Fruit fly (Drosophila melanogaster) whole organism, embryonic: Measurements from ENCODE around the gene CycB3.
A peak's percentile ranks its signal among the peaks of the same experiment; 100 is the strongest.

Experiments
- CG13775 ChIP-seq: fragments of 200-800 bp; sonication (Bioruptor generic); optimal IDR thresholded peaks from 3 replicates; lab custom pipeline; 2017; ENCODE audit warnings: missing biosample characterization, mild to moderate bottlenecking, missing genetic modification characterization
- CG30403 ChIP-seq: fragments of 200-800 bp; sonication (Bioruptor generic); optimal IDR thresholded peaks from 3 replicates; lab custom pipeline; 2016; ENCODE audit warnings: missing biosample characterization, missing genetic modification characterization
- Dfd ChIP-seq, 2 experiments: fragments of >200 bp; optimal IDR thresholded peaks; 2 replicates each; lab custom pipeline; 2017; ENCODE audit warnings: missing biosample characterization in 2 of 2, missing genetic modification characterization in 2 of 2
- Dll ChIP-seq: fragments of 200-800 bp; sonication (Bioruptor generic); IDR thresholded peaks from 4 replicates; pipeline ENCODE4 v1.3.6; 2022; ENCODE audit warnings: missing biosample characterization, missing genetic modification characterization; ENCODE audit not compliant: partially characterized antibody
- HmgD ChIP-seq: fragments of 200-800 bp; sonication (Bioruptor generic); optimal IDR thresholded peaks from 3 replicates; lab custom pipeline; 2016; ENCODE audit warnings: missing biosample characterization, missing genetic modification characterization
- Hr39 ChIP-seq: fragments of >200 bp; optimal IDR thresholded peaks from 2 replicates; lab custom pipeline; 2017
- Med ChIP-seq: fragments of 200-800 bp; sonication (Bioruptor generic); peaks from one replicate; lab custom pipeline; 2016; ENCODE audit warnings: missing biosample characterization, missing genetic modification characterization, mild to moderate bottlenecking, inconsistent platforms, moderate library complexity
- Spps ChIP-seq: fragments of 200-800 bp; sonication (Bioruptor generic); optimal IDR thresholded peaks from 2 replicates; lab custom pipeline; 2018; ENCODE audit warnings: missing biosample characterization, mild to moderate bottlenecking, missing genetic modification characterization
- ash1 ChIP-seq: fragments of 200-800 bp; sonication (Bioruptor generic); optimal IDR thresholded peaks from 2 replicates; lab custom pipeline; 2018; ENCODE audit warnings: missing biosample characterization, mild to moderate bottlenecking, missing genetic modification characterization
- br ChIP-seq: fragments of >200 bp; optimal IDR thresholded peaks from 2 replicates; lab custom pipeline; 2017
- croc ChIP-seq: fragments of 200-800 bp; sonication (Bioruptor generic); conservative IDR thresholded peaks from 3 replicates; pipeline ENCODE4 v1.3.6; 2022; ENCODE audit warnings: missing biosample characterization, missing genetic modification characterization
- en ChIP-seq: fragments of 200-800 bp; sonication (Bioruptor generic); optimal IDR thresholded peaks from 2 replicates; lab custom pipeline; 2016; ENCODE audit warnings: missing biosample characterization, missing genetic modification characterization
- fru ChIP-seq: fragments of >200 bp; optimal IDR thresholded peaks from 2 replicates; lab custom pipeline; 2017
- pnt ChIP-seq: fragments of 200-800 bp; sonication (Bioruptor generic); optimal IDR thresholded peaks from 3 replicates; lab custom pipeline; 2016; ENCODE audit warnings: missing biosample characterization, missing genetic modification characterization

DNA sequence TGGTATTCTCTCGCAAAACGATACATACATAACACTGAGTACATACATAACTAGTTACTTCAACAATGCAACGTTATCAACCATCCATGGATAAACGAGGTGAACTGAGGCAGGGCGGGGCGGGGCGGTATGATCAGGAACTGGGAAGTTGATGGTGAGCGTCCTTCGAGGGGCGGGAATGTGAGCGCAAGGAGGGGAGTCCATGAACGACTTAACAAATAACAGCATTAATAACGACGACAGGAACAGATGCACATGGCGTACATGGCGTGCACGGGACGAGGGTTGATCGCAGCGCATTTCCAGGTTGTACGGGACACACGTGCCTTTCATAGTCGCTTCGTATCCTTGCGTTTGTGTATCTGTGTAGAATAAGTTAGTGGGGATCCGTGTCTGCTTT, 2.7 kb downstream of the CycB3 start:
- no peak for TF ChIP-seq croc (GFP tag; lab: Robert Waterston, UW)
- no peak for TF ChIP-seq fru (lab: Kevin White, UChicago)
- TF ChIP-seq Med (GFP tag; lab: Kevin White, UChicago): peak; percentile 28
- no peak for TF ChIP-seq br
- no peak for TF ChIP-seq pnt (GFP tag; lab: Kevin White, UChicago)
- no peak for TF ChIP-seq Hr39 (lab: Kevin White, UChicago)
- no peak for TF ChIP-seq Spps
- no peak for TF ChIP-seq CG13775
- TF ChIP-seq CG30403 (GFP tag; lab: Kevin White, UChicago): no peak
- no peak for TF ChIP-seq Dll (GFP tag; lab: Robert Waterston, UW)
- no peak for TF ChIP-seq Dfd (GFP tag; optimal IDR thresholded peaks at IDR 0.05; lab: Kevin White, UChicago)
- TF ChIP-seq en (GFP tag; lab: Kevin White, UChicago): no peak
- TF ChIP-seq ash1 (GFP tag; lab: Kevin White, UChicago): no peak
- TF ChIP-seq HmgD (GFP tag; lab: Kevin White, UChicago): no peak
